Worm (Caenorhabditis elegans) whole organism, L2 larva: ENCODE data around the gene Y57G7A.6.

Experiments used
- C34F6.9 ChIP-seq: fragments of 150-350 bp; optimal IDR thresholded peaks from 2 replicates; lab custom pipeline; 2014; ENCODE audit warnings: missing biosample characterization, missing genetic modification characterization
- F13H6.1 ChIP-seq: sonication (generic microtip); optimal IDR thresholded peaks from 2 replicates; lab custom pipeline; 2016; ENCODE audit warnings: missing genetic modification characterization, missing compliant biosample characterization
- R02D3.7 ChIP-seq: fragments of 150-350 bp; optimal IDR thresholded peaks from 2 replicates; lab custom pipeline; 2014; ENCODE audit warnings: missing biosample characterization, missing genetic modification characterization
- Y55F3AM.14 ChIP-seq: fragments of 200-800 bp; sonication (Bioruptor generic); optimal IDR thresholded peaks from 2 replicates; lab custom pipeline; 2018; ENCODE audit warnings: mild to moderate bottlenecking, missing genetic modification characterization, missing compliant biosample characterization
- alr-1 ChIP-seq: fragments of 150-350 bp; optimal IDR thresholded peaks from 2 replicates; lab custom pipeline; 2014; ENCODE audit warnings: missing biosample characterization, missing genetic modification characterization
- aly-2 ChIP-seq: fragments of 150-350 bp; optimal IDR thresholded peaks from 2 replicates; lab custom pipeline; 2014; ENCODE audit warnings: missing biosample characterization, missing genetic modification characterization
- ceh-16 ChIP-seq: fragments of 150-350 bp; optimal IDR thresholded peaks from 2 replicates; lab custom pipeline; 2014; ENCODE audit warnings: missing biosample characterization, missing genetic modification characterization
- ceh-82 ChIP-seq: fragments of 150-350 bp; optimal IDR thresholded peaks from 2 replicates; lab custom pipeline; 2014; ENCODE audit warnings: missing biosample characterization, missing genetic modification characterization
- crh-2 ChIP-seq: sonication (generic microtip); optimal IDR thresholded peaks from 2 replicates; lab custom pipeline; 2017; ENCODE audit warnings: missing biosample characterization, missing genetic modification characterization
- elt-1 ChIP-seq: fragments of 150-350 bp; optimal IDR thresholded peaks from 2 replicates; lab custom pipeline; 2014; ENCODE audit warnings: missing biosample characterization, missing genetic modification characterization
- fos-1 ChIP-seq: fragments of 150-350 bp; optimal IDR thresholded peaks from 2 replicates; lab custom pipeline; 2014; ENCODE audit warnings: missing biosample characterization, missing genetic modification characterization
- lin-11 ChIP-seq: fragments of 150-350 bp; sonication (generic microtip); optimal IDR thresholded peaks from 2 replicates; lab custom pipeline; 2014; ENCODE audit warnings: missing biosample characterization, missing genetic modification characterization, inconsistent platforms, mixed read lengths
- lin-13 ChIP-seq: fragments of 150-350 bp; optimal IDR thresholded peaks from 2 replicates; lab custom pipeline; 2014; ENCODE audit warnings: missing biosample characterization, missing genetic modification reagents, missing genetic modification characterization
- lsy-2 ChIP-seq, 2 experiments: fragments of 150-350 bp in 1 of 2; sonication (generic microtip) in 1 of 2; optimal IDR thresholded peaks; 2 replicates each; lab custom pipeline; 2014 to 2017; ENCODE audit warnings: missing biosample characterization in 2 of 2, missing genetic modification characterization in 2 of 2
- mab-5 ChIP-seq: fragments of 150-350 bp; optimal IDR thresholded peaks from 2 replicates; lab custom pipeline; 2014; ENCODE audit warnings: missing biosample characterization, missing genetic modification characterization
- mdl-1 ChIP-seq, 2 experiments: fragments of 150-350 bp in 1 of 2; sonication (generic microtip) in 1 of 2; optimal IDR thresholded peaks; 2 replicates each; lab custom pipeline; 2017; ENCODE audit warnings: missing biosample characterization in 2 of 2, missing genetic modification characterization in 2 of 2
- nhr-10 ChIP-seq: sonication (generic microtip); optimal IDR thresholded peaks from 2 replicates; lab custom pipeline; 2017; ENCODE audit warnings: missing biosample characterization, missing genetic modification characterization
- nhr-11 ChIP-seq: fragments of 150-350 bp; optimal IDR thresholded peaks from 2 replicates; lab custom pipeline; 2014; ENCODE audit warnings: missing biosample characterization, missing genetic modification characterization
- nhr-129 ChIP-seq: fragments of 150-350 bp; optimal IDR thresholded peaks from 2 replicates; lab custom pipeline; 2014; ENCODE audit warnings: missing biosample characterization, missing genetic modification characterization
- nhr-21 ChIP-seq: fragments of 150-350 bp; optimal IDR thresholded peaks from 2 replicates; lab custom pipeline; 2014; ENCODE audit warnings: missing biosample characterization, missing genetic modification characterization
- peb-1 ChIP-seq: fragments of 150-350 bp; optimal IDR thresholded peaks from 2 replicates; lab custom pipeline; 2014; ENCODE audit warnings: missing biosample characterization, missing genetic modification characterization
- sem-4 ChIP-seq: fragments of 150-350 bp; optimal IDR thresholded peaks from 2 replicates; lab custom pipeline; 2014; ENCODE audit warnings: missing biosample characterization, missing genetic modification reagents, missing genetic modification characterization
- skn-1 ChIP-seq: sonication (generic microtip); optimal IDR thresholded peaks from 2 replicates; lab custom pipeline; 2017; ENCODE audit warnings: missing biosample characterization, missing genetic modification characterization
- sma-9 ChIP-seq, 2 experiments: fragments of 150-350 bp in 1 of 2; sonication (generic microtip) in 1 of 2; optimal IDR thresholded peaks; 2 replicates each; lab custom pipeline; 2014 to 2016; ENCODE audit warnings: missing genetic modification characterization in 2 of 2, mild to moderate bottlenecking in 1 of 2, missing biosample characterization in 1 of 2, missing compliant biosample characterization in 1 of 2, missing genetic modification reagents in 1 of 2, moderate library complexity in 1 of 2
- snpc-4 ChIP-seq: fragments of 150-350 bp; optimal IDR thresholded peaks from 2 replicates; lab custom pipeline; 2014; ENCODE audit warnings: missing biosample characterization, missing genetic modification characterization
- unc-55 ChIP-seq: fragments of 150-350 bp; sonication (generic microtip); optimal IDR thresholded peaks from 3 replicates; lab custom pipeline; 2014; ENCODE audit warnings: missing biosample characterization, missing genetic modification reagents, missing genetic modification characterization
- unc-62 ChIP-seq: fragments of 150-350 bp; optimal IDR thresholded peaks from 2 replicates; lab custom pipeline; 2014; ENCODE audit warnings: missing biosample characterization, missing genetic modification reagents, missing genetic modification characterization
- zag-1 ChIP-seq: fragments of 150-350 bp; optimal IDR thresholded peaks from 2 replicates; lab custom pipeline; 2014; ENCODE audit warnings: missing biosample characterization, missing genetic modification characterization
- ztf-11 ChIP-seq: sonication (generic microtip); optimal IDR thresholded peaks from 2 replicates; lab custom pipeline; 2017; ENCODE audit warnings: missing biosample characterization, missing genetic modification characterization

The Y57G7A.6 gene

DNA sequence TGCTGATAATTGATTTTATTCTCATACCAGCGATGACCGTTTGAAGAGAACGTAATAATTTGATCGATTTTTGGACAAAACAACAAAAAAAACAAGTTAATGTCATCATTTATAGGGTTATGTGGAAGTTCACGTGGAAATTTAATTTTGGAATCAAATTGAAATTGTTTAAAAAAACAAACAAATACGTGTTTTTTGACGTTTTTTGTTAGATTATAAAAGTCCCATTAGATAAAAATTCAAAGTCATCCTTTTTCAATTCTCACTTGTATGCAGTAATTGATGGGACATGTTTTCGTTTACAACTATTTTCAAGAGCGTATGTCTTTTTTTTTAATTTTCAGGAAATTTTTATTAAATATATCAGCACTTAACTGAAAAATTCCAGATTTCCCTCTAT lies at the start of gene Y57G7A.6, which contains the start of gene Y57G7A.3:
Gene Y57G7A.6 (minus strand): TSS at position 101 of the 400 bp plus-strand sequence.
Gene Y57G7A.3 (plus strand): TSS at position 269 of the 400 bp plus-strand sequence.
- no peak for TF ChIP-seq skn-1 (tag; lab: Kevin White, UChicago)
- no peak for TF ChIP-seq ceh-82 (tag; lab: Kevin White, UChicago)
- TF ChIP-seq fos-1 (tag; lab: Kevin White, UChicago): no peak
- TF ChIP-seq, all 48 proteins: peak for 0

DNA sequence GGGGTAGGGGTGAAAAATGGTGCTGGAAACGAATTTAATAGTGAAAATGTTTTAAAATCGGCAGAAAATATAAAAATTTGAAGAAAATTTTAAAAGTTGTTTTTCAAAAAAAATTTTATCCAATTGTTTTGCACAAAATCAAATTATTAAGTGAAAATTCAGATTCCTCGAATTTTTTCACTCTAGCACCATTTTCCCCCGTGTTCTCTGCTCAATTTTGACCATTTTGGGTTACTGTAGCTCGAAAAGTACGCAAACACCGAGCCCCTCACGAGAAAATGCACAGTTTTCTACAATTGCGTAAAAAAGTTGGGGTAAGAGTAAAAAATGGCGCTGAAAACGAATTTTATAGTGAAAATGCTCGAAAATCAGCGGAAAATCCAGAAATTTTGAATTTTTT lies 44.5 kb upstream of the Y57G7A.6 start:
- TF ChIP-seq mdl-1 (tag; optimal IDR thresholded peaks at IDR 0.05; lab: Kevin White, UChicago): no peak
- TF ChIP-seq ztf-11 (tag; lab: Kevin White, UChicago): no peak
- no peak for TF ChIP-seq skn-1 (tag; lab: Kevin White, UChicago)
- TF ChIP-seq F13H6.1 (tag; lab: Kevin White, UChicago): no peak
- TF ChIP-seq R02D3.7: no peak
- no peak for TF ChIP-seq zag-1 (tag; lab: Kevin White, UChicago)
- TF ChIP-seq unc-62 (GFP tag; lab: Kevin White, UChicago): no peak
- no peak for TF ChIP-seq mab-5 (tag; lab: Kevin White, UChicago)
- no peak for TF ChIP-seq lin-11 (tag; lab: Kevin White, UChicago)
- no peak for TF ChIP-seq nhr-11 (tag; lab: Kevin White, UChicago)
- no peak for TF ChIP-seq fos-1 (tag; lab: Kevin White, UChicago)
- TF ChIP-seq unc-55 (GFP tag; lab: Kevin White, UChicago): no peak
- TF ChIP-seq nhr-10 (tag; lab: Kevin White, UChicago): no peak
- no peak for TF ChIP-seq elt-1 (tag; lab: Kevin White, UChicago)

DNA sequence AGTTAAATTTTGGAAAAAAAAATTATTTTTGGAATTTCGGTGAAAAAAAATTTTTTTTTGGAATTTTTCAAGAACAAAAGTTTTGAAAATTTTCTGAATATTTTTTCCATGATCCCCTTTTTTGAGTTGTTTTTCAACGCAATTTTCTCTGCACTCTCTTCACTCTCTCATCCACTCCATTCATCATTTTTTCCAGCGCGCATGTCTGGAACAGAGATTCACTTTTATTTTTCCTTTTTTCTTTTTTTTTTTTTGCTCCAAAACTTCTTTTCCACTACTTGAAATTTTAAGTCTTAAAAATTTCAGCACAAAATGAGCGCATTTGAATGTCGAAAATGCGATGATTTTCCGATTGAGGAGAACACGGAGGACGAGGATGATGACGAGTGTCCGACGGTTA lies 41.3 kb upstream of the Y57G7A.6 start, which contains the start of gene jip-1:
Gene jip-1 (plus strand): TSS at position 301 of the 400 bp plus-strand sequence.
- no peak for TF ChIP-seq unc-55 (GFP tag; lab: Kevin White, UChicago)
- TF ChIP-seq, all 48 proteins: peak for 0

DNA sequence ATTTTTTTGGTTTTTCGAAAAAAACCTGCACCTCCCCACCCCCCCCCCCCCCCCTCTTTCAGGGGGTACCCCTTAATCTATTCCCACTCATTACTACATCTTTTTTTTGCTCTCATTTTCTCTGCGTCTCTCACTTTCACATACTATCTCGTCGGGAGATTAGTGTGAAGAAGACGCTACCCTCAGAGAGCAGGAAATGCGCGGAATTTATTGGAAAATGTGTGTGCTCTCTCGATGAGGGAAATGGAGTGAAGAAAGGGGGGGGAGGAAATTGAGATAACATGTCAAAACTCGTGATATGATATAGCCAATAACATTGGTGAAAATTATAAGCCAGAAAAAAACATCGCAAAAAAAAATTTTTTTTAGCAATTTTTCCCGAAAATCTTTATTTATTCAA lies 40.2 kb upstream of the Y57G7A.6 start:
- no peak for TF ChIP-seq nhr-11 (tag; lab: Kevin White, UChicago)
- TF ChIP-seq aly-2 (tag; lab: Kevin White, UChicago): no peak
- no peak for TF ChIP-seq fos-1 (tag; lab: Kevin White, UChicago)
- TF ChIP-seq elt-1 (tag; lab: Kevin White, UChicago): no peak
- TF ChIP-seq mdl-1 (tag; optimal IDR thresholded peaks at IDR 0.05; lab: Kevin White, UChicago): no peak
- no peak for TF ChIP-seq alr-1 (tag; lab: Kevin White, UChicago)
- TF ChIP-seq crh-2 (tag; lab: Kevin White, UChicago): no peak
- no peak for TF ChIP-seq snpc-4 (tag; lab: Kevin White, UChicago)
- TF ChIP-seq nhr-21 (tag; lab: Kevin White, UChicago): no peak
- TF ChIP-seq sem-4: no peak
- TF ChIP-seq nhr-129 (tag; lab: Kevin White, UChicago): no peak
- no peak for TF ChIP-seq Y55F3AM.14 (GFP tag; lab: Kevin White, UChicago)
- no peak for TF ChIP-seq unc-62 (GFP tag; lab: Kevin White, UChicago)
- no peak for TF ChIP-seq ceh-16
- no peak for TF ChIP-seq peb-1 (tag; lab: Kevin White, UChicago)
- TF ChIP-seq lin-11 (tag; lab: Kevin White, UChicago): no peak

DNA sequence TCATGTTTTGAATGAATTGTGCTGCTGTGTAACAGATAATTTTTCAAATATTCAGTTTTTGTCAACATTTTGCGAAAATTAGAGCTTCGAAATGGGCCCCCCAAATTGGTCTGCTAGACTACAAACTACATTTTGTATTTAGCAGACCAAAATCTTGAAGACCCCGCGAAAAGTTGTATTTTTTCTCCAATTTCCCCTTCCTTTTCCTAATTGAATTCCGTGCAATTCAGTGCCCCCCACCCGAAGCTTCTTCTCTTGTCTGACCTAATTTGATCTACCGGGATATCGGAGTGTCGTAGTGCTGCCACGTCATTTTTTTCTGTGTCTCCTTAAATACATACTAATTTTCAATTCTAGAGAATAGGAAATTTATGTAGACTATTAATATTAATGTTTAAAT lies 38.6 kb upstream of the Y57G7A.6 start:
- TF ChIP-seq crh-2 (tag; lab: Kevin White, UChicago) (peak; percentile 43), sem-4 (peak; percentile 27), zag-1 (tag; lab: Kevin White, UChicago) (no peak)

DNA sequence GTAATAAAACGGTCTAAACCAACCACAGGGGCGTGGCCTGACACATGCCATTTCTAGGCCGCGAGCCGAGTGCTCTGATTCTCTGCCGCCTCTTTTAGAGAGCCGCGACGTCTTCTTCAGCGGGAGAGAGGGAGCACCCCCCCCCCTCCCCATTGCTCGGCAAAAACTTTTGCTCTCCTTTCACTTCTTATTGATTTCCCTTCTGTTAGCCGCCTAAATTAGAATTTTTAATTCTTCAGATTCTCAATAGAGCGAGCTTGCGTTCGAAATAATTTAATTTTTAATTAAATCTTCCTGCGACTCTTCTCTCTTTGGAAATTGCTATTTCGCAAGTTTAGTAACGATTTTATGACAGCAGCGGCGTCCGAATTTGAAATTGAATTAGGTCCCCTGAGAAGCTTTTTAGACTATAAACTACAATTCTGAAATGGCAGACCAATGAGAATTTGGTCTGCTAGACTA lies 37.8 kb upstream of the Y57G7A.6 start:
- TF ChIP-seq unc-55 (GFP tag; lab: Kevin White, UChicago): peak; percentile 93
- no peak for TF ChIP-seq F13H6.1 (tag; lab: Kevin White, UChicago)
- TF ChIP-seq sma-9 (GFP tag; optimal IDR thresholded peaks at IDR 0.05; lab: Kevin White, UChicago): peak; percentile 29
- TF ChIP-seq sma-9 (tag; optimal IDR thresholded peaks at IDR 0.05; lab: Kevin White, UChicago): no peak
- TF ChIP-seq nhr-11 (tag; lab: Kevin White, UChicago): no peak
- no peak for TF ChIP-seq fos-1 (tag; lab: Kevin White, UChicago)
- TF ChIP-seq lin-13 (GFP tag; lab: Kevin White, UChicago): peak; percentile 58
- peak; percentile 21 to 58 for TF ChIP-seq lsy-2 (tag; optimal IDR thresholded peaks at IDR 0.05; lab: Kevin White, UChicago)
- peak; percentile 72 for TF ChIP-seq C34F6.9 (tag; lab: Kevin White, UChicago)
- TF ChIP-seq crh-2 (tag; lab: Kevin White, UChicago): peak; percentile 37
- TF ChIP-seq mab-5 (tag; lab: Kevin White, UChicago): peak; percentile 13
- peak; percentile 11 for TF ChIP-seq zag-1 (tag; lab: Kevin White, UChicago)
- TF ChIP-seq ceh-82 (tag; lab: Kevin White, UChicago): no peak
- TF ChIP-seq, all 48 proteins: peak for 8
